Worm (Caenorhabditis elegans) whole organism, L1 larva: ENCODE results near the gene Y105C5B.11.
A peak's percentile ranks its signal among the peaks of the same experiment; 100 is the strongest.

Experiments used
- C16A3.4 ChIP-seq: fragments of 150-350 bp; optimal IDR thresholded peaks from 2 replicates; lab custom pipeline; 2014; ENCODE audit warnings: missing biosample characterization, missing genetic modification characterization
- F16B12.6 ChIP-seq: fragments of 150-350 bp; optimal IDR thresholded peaks from 2 replicates; lab custom pipeline; 2014; ENCODE audit warnings: missing biosample characterization, missing genetic modification characterization
- Y116A8C.19 ChIP-seq: sonication (generic microtip); optimal IDR thresholded peaks from 2 replicates; lab custom pipeline; 2016; ENCODE audit warnings: missing compliant biosample characterization, missing genetic modification characterization, borderline replicate concordance
- aha-1 ChIP-seq: fragments of 150-350 bp; optimal IDR thresholded peaks from 2 replicates; lab custom pipeline; 2014; ENCODE audit warnings: missing biosample characterization, missing genetic modification characterization
- ama-1 ChIP-seq: fragments of 150-350 bp; optimal IDR thresholded peaks from 2 replicates; lab custom pipeline; 2014
- ceh-88 ChIP-seq: fragments of 200-800 bp; sonication (Bioruptor generic); IDR thresholded peaks from 2 replicates; pipeline ENCODE4 v1.3.6; 2022; ENCODE audit warnings: missing genetic modification characterization, missing compliant biosample characterization
- ceh-90 ChIP-seq: sonication (generic microtip); optimal IDR thresholded peaks from 2 replicates; lab custom pipeline; 2016; ENCODE audit warnings: missing genetic modification characterization, missing compliant biosample characterization
- dpl-1 ChIP-seq, 3 experiments: fragments of 150-350 bp in 2 of 3; sonication (generic microtip) in 1 of 3; optimal IDR thresholded peaks; 2 replicates each; lab custom pipeline; 2014 to 2017; ENCODE audit warnings: missing biosample characterization in 3 of 3, missing genetic modification characterization in 3 of 3, missing genetic modification reagents in 3 of 3
- efl-1 ChIP-seq, 4 experiments: fragments of 150-350 bp; optimal IDR thresholded peaks in 3 of 4; peaks in 1 of 4; 1 replicate in 1 of 4; 2 replicates in 3 of 4; lab custom pipeline; 2014; ENCODE audit warnings: missing biosample characterization in 2 of 4, missing genetic modification characterization in 2 of 4, missing genetic modification reagents in 2 of 4
- elt-3 ChIP-seq, 6 experiments: fragments of 150-350 bp in 1 of 6; sonication (generic microtip); optimal IDR thresholded peaks; 2 replicates each; lab custom pipeline; 2017 to 2018; ENCODE audit warnings: missing biosample characterization in 6 of 6, missing genetic modification characterization in 6 of 6, inconsistent platforms in 1 of 6
- ets-5 ChIP-seq: fragments of 200-800 bp; sonication (Bioruptor generic); IDR thresholded peaks from 2 replicates; pipeline ENCODE4 v1.3.6; 2022; ENCODE audit warnings: missing genetic modification characterization, missing compliant biosample characterization
- fkh-8 ChIP-seq: sonication (generic microtip); optimal IDR thresholded peaks from 2 replicates; lab custom pipeline; 2016; ENCODE audit warnings: mild to moderate bottlenecking, missing genetic modification characterization, missing compliant biosample characterization
- grh-1 ChIP-seq: fragments of 200-800 bp; sonication (Bioruptor generic); IDR thresholded peaks from 2 replicates; pipeline ENCODE4 v1.3.6; 2022; ENCODE audit warnings: missing genetic modification reagents, missing genetic modification characterization, missing compliant biosample characterization
- hlh-4 ChIP-seq: sonication (generic microtip); optimal IDR thresholded peaks from 2 replicates; lab custom pipeline; 2016; ENCODE audit warnings: mild to moderate bottlenecking, missing genetic modification characterization, missing compliant biosample characterization
- lin-13 ChIP-seq: fragments of 150-350 bp; optimal IDR thresholded peaks from 2 replicates; lab custom pipeline; 2014; ENCODE audit warnings: missing biosample characterization, missing genetic modification reagents, missing genetic modification characterization
- lin-35 ChIP-seq, 2 experiments: fragments of 150-350 bp; optimal IDR thresholded peaks; 2 replicates each; lab custom pipeline; 2014; ENCODE audit warnings: missing biosample characterization in 2 of 2, missing genetic modification characterization in 2 of 2, missing genetic modification reagents in 2 of 2
- lir-3 ChIP-seq: sonication (generic microtip); optimal IDR thresholded peaks from 2 replicates; lab custom pipeline; 2016; ENCODE audit warnings: mild to moderate bottlenecking, missing genetic modification characterization, moderate library complexity, missing compliant biosample characterization; ENCODE audit not compliant: poor library complexity
- lsy-2 ChIP-seq, 2 experiments: fragments of 150-350 bp; optimal IDR thresholded peaks; 2 replicates each; lab custom pipeline; 2014; ENCODE audit warnings: missing biosample characterization in 2 of 2, missing genetic modification characterization in 2 of 2
- mef-2 ChIP-seq: fragments of 150-350 bp; optimal IDR thresholded peaks from 2 replicates; lab custom pipeline; 2014; ENCODE audit warnings: missing biosample characterization, missing genetic modification characterization
- nhr-11 ChIP-seq: fragments of 150-350 bp; optimal IDR thresholded peaks from 2 replicates; lab custom pipeline; 2014; ENCODE audit warnings: missing biosample characterization, missing genetic modification characterization
- nhr-19 ChIP-seq: fragments of 200-800 bp; sonication (Bioruptor generic); conservative IDR thresholded peaks from 2 replicates; pipeline ENCODE4 v1.3.6; 2022; ENCODE audit warnings: missing genetic modification characterization, missing compliant biosample characterization
- nhr-20 ChIP-seq: sonication (generic microtip); optimal IDR thresholded peaks from 2 replicates; lab custom pipeline; 2016; ENCODE audit warnings: mild to moderate bottlenecking, missing genetic modification characterization, missing compliant biosample characterization
- nhr-47 ChIP-seq: sonication (generic microtip); optimal IDR thresholded peaks from 2 replicates; lab custom pipeline; 2016; ENCODE audit warnings: mild to moderate bottlenecking, missing genetic modification characterization, moderate library complexity, missing compliant biosample characterization
- nhr-71 ChIP-seq: sonication (generic microtip); optimal IDR thresholded peaks from 2 replicates; lab custom pipeline; 2016; ENCODE audit warnings: mild to moderate bottlenecking, missing genetic modification characterization, moderate library complexity, missing compliant biosample characterization
- nhr-76 ChIP-seq: sonication (generic microtip); optimal IDR thresholded peaks from 2 replicates; lab custom pipeline; 2017; ENCODE audit warnings: missing biosample characterization, missing genetic modification characterization
- nhr-77 ChIP-seq: fragments of 150-350 bp; optimal IDR thresholded peaks from 2 replicates; lab custom pipeline; 2014; ENCODE audit warnings: missing biosample characterization, missing genetic modification characterization
- nhr-85 ChIP-seq: sonication (generic microtip); peaks from one replicate; lab custom pipeline; 2016; ENCODE audit warnings: missing genetic modification characterization, inconsistent platforms, missing compliant biosample characterization
- nhr-90 ChIP-seq: sonication (generic microtip); optimal IDR thresholded peaks from 2 replicates; lab custom pipeline; 2016; ENCODE audit warnings: mild to moderate bottlenecking, missing genetic modification characterization, missing compliant biosample characterization; ENCODE audit not compliant: poor library complexity
- pag-3 ChIP-seq: sonication (generic microtip); optimal IDR thresholded peaks from 2 replicates; lab custom pipeline; 2017; ENCODE audit warnings: missing genetic modification characterization, mild to moderate bottlenecking, missing compliant biosample characterization, antibody characterized with exemption, borderline replicate concordance; ENCODE audit not compliant: insufficient read depth
- pax-3 ChIP-seq: fragments of 200-800 bp; sonication (Bioruptor generic); optimal IDR thresholded peaks from 2 replicates; lab custom pipeline; 2018; ENCODE audit warnings: mild to moderate bottlenecking, missing genetic modification characterization, moderate library complexity, missing compliant biosample characterization
- pqm-1 ChIP-seq: sonication (generic microtip); optimal IDR thresholded peaks from 3 replicates; lab custom pipeline; 2017; ENCODE audit warnings: missing biosample characterization, missing genetic modification characterization
- rnt-1 ChIP-seq: sonication (generic microtip); optimal IDR thresholded peaks from 2 replicates; lab custom pipeline; 2016; ENCODE audit warnings: mild to moderate bottlenecking, missing genetic modification characterization, moderate library complexity, missing compliant biosample characterization
- snpc-4 ChIP-seq: fragments of 150-350 bp; optimal IDR thresholded peaks from 2 replicates; lab custom pipeline; 2014; ENCODE audit warnings: missing biosample characterization, missing genetic modification characterization
- snu-23 ChIP-seq: sonication (generic microtip); optimal IDR thresholded peaks from 2 replicates; lab custom pipeline; 2016; ENCODE audit warnings: missing genetic modification characterization, missing compliant biosample characterization
- sox-4 ChIP-seq: sonication (generic microtip); optimal IDR thresholded peaks from 2 replicates; lab custom pipeline; 2016; ENCODE audit warnings: missing genetic modification characterization, missing compliant biosample characterization
- sup-37 ChIP-seq: fragments of 200-800 bp; sonication (Bioruptor generic); optimal IDR thresholded peaks from 2 replicates; lab custom pipeline; 2018; ENCODE audit warnings: mild to moderate bottlenecking, missing genetic modification characterization, missing compliant biosample characterization
- swsn-7 ChIP-seq: sonication (generic microtip); optimal IDR thresholded peaks from 2 replicates; lab custom pipeline; 2016; ENCODE audit warnings: missing genetic modification characterization, missing compliant biosample characterization
- tbx-2 ChIP-seq: sonication (generic microtip); optimal IDR thresholded peaks from 2 replicates; lab custom pipeline; 2016; ENCODE audit warnings: missing genetic modification characterization, missing compliant biosample characterization
- unc-130 ChIP-seq: fragments of 150-350 bp; optimal IDR thresholded peaks from 2 replicates; lab custom pipeline; 2017; ENCODE audit warnings: missing biosample characterization, missing genetic modification characterization, inconsistent platforms
- unc-30 ChIP-seq: sonication (generic microtip); optimal IDR thresholded peaks from 2 replicates; lab custom pipeline; 2017; ENCODE audit warnings: missing biosample characterization, missing genetic modification characterization
- unc-62 ChIP-seq: fragments of 150-350 bp; optimal IDR thresholded peaks from 2 replicates; lab custom pipeline; 2014; ENCODE audit warnings: missing biosample characterization, missing genetic modification reagents, missing genetic modification characterization
- unc-98 ChIP-seq: fragments of 200-800 bp; sonication (Bioruptor generic); IDR thresholded peaks from 2 replicates; pipeline ENCODE4 v1.3.6; 2022; ENCODE audit warnings: missing genetic modification characterization, missing compliant biosample characterization
- zag-1 ChIP-seq: fragments of 150-350 bp; optimal IDR thresholded peaks from 2 replicates; lab custom pipeline; 2014; ENCODE audit warnings: missing biosample characterization, missing genetic modification characterization
- zip-4 ChIP-seq: fragments of 200-800 bp; sonication (Bioruptor generic); optimal IDR thresholded peaks from 2 replicates; lab custom pipeline; 2018; ENCODE audit warnings: mild to moderate bottlenecking, missing genetic modification characterization, moderate library complexity, missing compliant biosample characterization
- ztf-11 ChIP-seq, 2 experiments: sonication (generic microtip); optimal IDR thresholded peaks; 2 replicates each; lab custom pipeline; 2016 to 2017; ENCODE audit warnings: missing genetic modification characterization in 2 of 2, missing biosample characterization in 1 of 2, missing compliant biosample characterization in 1 of 2

Y105C5B.11 gene

DNA sequence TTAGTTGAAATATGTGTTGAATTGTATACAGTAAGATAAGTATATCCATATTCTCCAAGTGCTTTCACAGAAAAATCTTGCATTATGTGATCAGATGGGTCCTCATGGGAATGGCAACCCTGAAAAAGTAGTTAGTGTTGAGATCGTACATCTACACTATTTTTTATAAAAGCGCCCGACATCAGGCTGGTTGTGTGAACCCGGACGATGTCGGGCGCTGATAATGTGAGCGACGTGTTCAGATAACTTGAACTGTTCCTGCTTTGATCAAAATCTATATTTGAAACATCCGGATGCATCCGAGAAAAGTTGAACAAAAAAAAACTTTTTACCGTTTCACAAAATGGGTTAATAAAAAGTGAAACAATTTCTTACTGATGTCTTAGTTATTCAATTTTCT, 26.2 kb downstream of the Y105C5B.11 start (continued):
- TF ChIP-seq nhr-19 (no peak), rnt-1 (tag; lab: Kevin White, UChicago) (no peak), F16B12.6 (tag; lab: Kevin White, UChicago) (no peak), zip-4 (GFP tag; lab: Kevin White, UChicago) (no peak)

DNA sequence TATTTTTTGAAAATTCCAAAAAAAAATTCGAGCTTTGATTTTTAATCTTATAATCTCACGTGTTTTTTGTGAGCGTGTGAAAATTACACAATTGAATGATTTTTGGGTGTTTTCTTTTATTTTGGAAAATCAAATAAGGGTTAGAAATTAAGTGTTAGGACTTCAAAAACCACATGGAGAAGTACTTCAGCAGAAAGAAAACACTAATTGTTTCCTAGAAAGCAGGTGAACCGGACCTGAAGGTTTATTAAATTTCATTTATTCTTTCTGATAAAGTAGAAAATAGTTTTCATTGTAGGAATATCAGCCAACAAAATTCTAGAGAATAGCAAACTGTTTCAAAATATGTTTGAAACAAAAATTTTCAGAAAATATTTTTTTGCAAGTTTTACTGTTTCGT, 33.1 kb downstream of the Y105C5B.11 start:
- no peak for TF ChIP-seq efl-1 (optimal IDR thresholded peaks at IDR 0.05; lab: Kevin White, UChicago)
- TF ChIP-seq efl-1 (GFP tag; optimal IDR thresholded peaks at IDR 0.05 in 1 of 2; lab: Kevin White, UChicago), result peak in 1 of 2 experiments; percentile 40
- peak; percentile 33 for TF ChIP-seq nhr-47 (tag; lab: Kevin White, UChicago)
- TF ChIP-seq hlh-4 (tag; lab: Kevin White, UChicago), result peak; percentile 75
- no peak for TF ChIP-seq unc-130
- peak; percentile 69 for TF ChIP-seq fkh-8 (tag; lab: Kevin White, UChicago)
- peak; percentile 29 for TF ChIP-seq nhr-71 (tag; lab: Kevin White, UChicago)

DNA sequence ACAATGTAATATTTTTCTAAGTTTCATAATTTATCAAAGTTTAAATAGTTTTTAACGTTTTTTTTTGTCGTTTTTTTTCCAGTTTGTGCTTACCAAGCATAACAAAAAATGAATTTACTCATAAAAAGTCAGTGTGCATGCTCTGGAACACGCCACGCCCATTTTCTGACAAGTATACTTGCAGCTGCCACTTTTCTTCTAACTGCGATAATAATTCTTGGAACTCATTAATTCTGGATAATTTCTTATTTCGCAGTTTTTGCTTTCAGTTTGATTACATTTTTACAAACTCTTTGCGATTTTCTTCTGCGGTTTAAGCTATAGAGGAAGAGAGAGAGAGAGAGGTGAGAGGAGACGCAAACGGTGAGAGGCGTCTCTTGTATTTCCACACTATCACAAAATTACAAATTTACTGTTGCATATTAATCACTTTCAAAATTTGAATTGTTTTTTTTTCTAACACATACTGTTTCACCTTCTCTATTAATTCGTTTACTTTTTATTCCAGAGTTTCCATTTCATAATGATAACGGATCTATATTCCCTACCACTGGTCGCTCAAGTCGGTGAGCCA, 35.2 kb downstream of the Y105C5B.11 start, which contains the start of gene srv-15:
Gene srv-15, plus strand, starts transcription at position 524 of the 574 bp plus-strand sequence.
- no peak for TF ChIP-seq unc-98 (GFP tag; lab: Robert Waterston, UW)
- no peak for TF ChIP-seq ets-5 (GFP tag; lab: Robert Waterston, UW)
- TF ChIP-seq mef-2 (tag; lab: Kevin White, UChicago), result no peak
- TF ChIP-seq unc-30 (tag; lab: Kevin White, UChicago), result no peak
- TF ChIP-seq tbx-2 (tag; lab: Kevin White, UChicago), result no peak
- TF ChIP-seq fkh-8 (tag; lab: Kevin White, UChicago), result peak; percentile 25
- TF ChIP-seq sup-37 (GFP tag; lab: Kevin White, UChicago), result no peak
- no peak for TF ChIP-seq nhr-77 (tag; lab: Kevin White, UChicago)
- no peak for TF ChIP-seq rnt-1 (tag; lab: Kevin White, UChicago)
- no peak for TF ChIP-seq pqm-1 (tag; lab: Kevin White, UChicago)
- no peak for TF ChIP-seq Y116A8C.19 (tag; lab: Kevin White, UChicago)
- TF ChIP-seq nhr-11 (tag; lab: Kevin White, UChicago), result no peak
- no peak for TF ChIP-seq nhr-19
- TF ChIP-seq swsn-7 (tag; lab: Kevin White, UChicago), result no peak
- peak; percentile 29 for TF ChIP-seq nhr-47 (tag; lab: Kevin White, UChicago)
- TF ChIP-seq ztf-11 (tag; optimal IDR thresholded peaks at IDR 0.05; lab: Kevin White, UChicago), result no peak
- TF ChIP-seq zag-1 (tag; lab: Kevin White, UChicago), result no peak
- no peak for TF ChIP-seq C16A3.4 (tag; lab: Kevin White, UChicago)
- peak; percentile 39 for TF ChIP-seq nhr-71 (tag; lab: Kevin White, UChicago)
- TF ChIP-seq hlh-4 (tag; lab: Kevin White, UChicago), result peak; percentile 76
- no peak for TF ChIP-seq dpl-1 (GFP tag; optimal IDR thresholded peaks at IDR 0.05; lab: Kevin White, UChicago)
- no peak for TF ChIP-seq sox-4
- no peak for TF ChIP-seq pag-3 (tag; lab: Kevin White, UChicago)
- TF ChIP-seq snpc-4, result no peak
- TF ChIP-seq nhr-20 (tag; lab: Kevin White, UChicago), result no peak
- no peak for TF ChIP-seq ama-1
- TF ChIP-seq nhr-76 (tag; lab: Kevin White, UChicago), result no peak
- no peak for TF ChIP-seq lin-13 (GFP tag; lab: Kevin White, UChicago)
- no peak for TF ChIP-seq pax-3 (tag; lab: Kevin White, UChicago)
- no peak for TF ChIP-seq lir-3 (tag; lab: Kevin White, UChicago)
- TF ChIP-seq aha-1 (tag; lab: Kevin White, UChicago), result no peak

DNA sequence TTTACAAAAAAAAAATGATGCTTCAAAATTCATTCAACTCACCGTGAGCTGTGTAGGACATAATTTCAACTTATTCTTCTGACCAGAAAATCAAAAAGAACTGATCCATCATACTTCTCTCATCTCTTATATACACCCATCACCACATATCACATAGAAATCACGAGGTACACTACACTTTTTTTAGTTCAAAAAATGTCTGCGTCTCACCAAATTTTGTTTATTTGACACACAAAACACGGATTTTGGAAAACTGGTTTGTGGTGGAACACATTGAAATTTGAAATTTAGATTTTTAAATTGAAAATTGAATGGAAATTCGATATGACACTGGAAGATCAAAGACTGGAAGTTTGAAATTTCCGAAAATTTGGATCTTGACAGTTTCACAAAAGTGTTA, 40.2 kb downstream of the Y105C5B.11 start, which contains the start of gene Y105C5B.5:
Gene Y105C5B.5, minus strand, starts transcription at position 103 of the 400 bp plus-strand sequence.
- TF ChIP-seq unc-62 (GFP tag; lab: Kevin White, UChicago), result no peak
- TF ChIP-seq nhr-19, result 0 out of 2 replicates have a peak, but pooled peaks have one; percentile 27
- peak in 1 of 2 experiments; percentile 59 for TF ChIP-seq lin-35 (GFP tag; optimal IDR thresholded peaks at IDR 0.05; lab: Kevin White, UChicago)
- TF ChIP-seq ceh-88 (GFP tag; lab: Robert Waterston, UW), result no peak
- peak; percentile 32 for TF ChIP-seq lir-3 (tag; lab: Kevin White, UChicago)
- peak; percentile 70 for TF ChIP-seq snu-23 (GFP tag; lab: Kevin White, UChicago)
- no peak for TF ChIP-seq rnt-1 (tag; lab: Kevin White, UChicago)
- TF ChIP-seq tbx-2 (tag; lab: Kevin White, UChicago), result peak; percentile 46
- peak; percentile 91 for TF ChIP-seq nhr-20 (tag; lab: Kevin White, UChicago)
- peak; percentile 44 for TF ChIP-seq nhr-90 (tag; lab: Kevin White, UChicago)
- TF ChIP-seq grh-1 (GFP tag; lab: Robert Waterston, UW), result peak; percentile 85
- TF ChIP-seq elt-3 (tag; optimal IDR thresholded peaks at IDR 0.05; lab: Kevin White, UChicago), result peak in 2 of 6 experiments; percentile 29 to 64
- no peak for TF ChIP-seq ceh-90 (tag; lab: Kevin White, UChicago)
- TF ChIP-seq nhr-71 (tag; lab: Kevin White, UChicago), result peak; percentile 69
- peak; percentile 6 to 46 for TF ChIP-seq lsy-2 (tag; optimal IDR thresholded peaks at IDR 0.05; lab: Kevin White, UChicago)
- peak; percentile 87 for TF ChIP-seq nhr-85 (tag; lab: Kevin White, UChicago)
- TF ChIP-seq dpl-1 (GFP tag; optimal IDR thresholded peaks at IDR 0.05; lab: Kevin White, UChicago), result peak in 1 of 3 experiments; percentile 7
